Fruit fly (Drosophila melanogaster): ENCODE results near the gene CG6638.

DNA sequence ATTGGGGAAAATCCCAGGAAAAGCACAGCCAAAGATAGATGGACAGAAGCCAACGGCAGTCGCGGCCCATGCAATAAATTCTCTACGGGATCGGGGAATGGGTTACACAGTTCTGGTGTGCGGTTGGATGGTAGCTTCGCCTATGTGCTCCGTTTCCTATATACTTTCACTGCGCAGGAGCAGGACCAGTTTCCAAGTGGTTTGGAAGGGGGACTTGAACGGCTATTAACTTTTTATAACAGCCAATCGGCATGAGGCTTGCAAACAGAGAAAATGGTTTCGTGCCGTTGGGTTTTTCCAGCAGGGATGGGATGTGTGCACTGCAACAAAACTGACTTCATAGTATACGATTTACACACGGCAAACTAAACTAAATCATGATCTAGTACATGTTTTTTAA, 37.5 kb downstream of the CG6638 start:
- TF ChIP-seq CG8159 (tag; optimal IDR thresholded peaks at IDR 0.05) (no peak), CG13204 (GFP tag; optimal IDR thresholded peaks at IDR 0.05) (no peak), CG8301 (tag; optimal IDR thresholded peaks at IDR 0.05) (no peak)

All from whole organism, pupa.